Fruit fly (Drosophila melanogaster) whole organism, adult: ENCODE measurements around the gene eIF3l.

Experiments used
- CG11617 ChIP-seq: fragments of 200-800 bp; sonication (Bioruptor generic); optimal IDR thresholded peaks from 2 replicates; lab custom pipeline; 2017; ENCODE audit warnings: mild to moderate bottlenecking, missing biosample characterization, missing genetic modification reagents, missing genetic modification characterization
- CG12768 ChIP-seq: fragments of 200-800 bp; sonication (Bioruptor generic); optimal IDR thresholded peaks from 2 replicates; lab custom pipeline; 2017; ENCODE audit warnings: missing biosample characterization, missing genetic modification characterization, mild to moderate bottlenecking, moderate library complexity, missing genetic modification reagents
- CG14711 ChIP-seq: fragments of 200-800 bp; sonication (Bioruptor generic); optimal IDR thresholded peaks from 2 replicates; lab custom pipeline; 2018; ENCODE audit warnings: missing biosample characterization, mild to moderate bottlenecking, missing genetic modification characterization, moderate library complexity
- CG1620 ChIP-seq: fragments of 200-800 bp; sonication (Bioruptor generic); optimal IDR thresholded peaks from 2 replicates; lab custom pipeline; 2016; ENCODE audit warnings: missing biosample characterization, missing genetic modification characterization
- CG33017 ChIP-seq: fragments of 200-800 bp; sonication (Bioruptor generic); optimal IDR thresholded peaks from 2 replicates; lab custom pipeline; 2018; ENCODE audit warnings: missing biosample characterization, mild to moderate bottlenecking, missing genetic modification characterization, moderate library complexity
- bab1 ChIP-seq: fragments of 200-800 bp; sonication (Bioruptor generic); optimal IDR thresholded peaks from 3 replicates; lab custom pipeline; 2019; ENCODE audit warnings: missing biosample characterization, mild to moderate bottlenecking, missing genetic modification characterization, moderate library complexity
- cic ChIP-seq: fragments of 200-800 bp; sonication (Bioruptor generic); optimal IDR thresholded peaks from 2 replicates; lab custom pipeline; 2017; ENCODE audit warnings: missing biosample characterization, mild to moderate bottlenecking, missing genetic modification characterization, moderate library complexity
- kay ChIP-seq: fragments of 200-800 bp; sonication (Bioruptor generic); peaks from one replicate; lab custom pipeline; 2016; ENCODE audit warnings: missing biosample characterization, missing genetic modification characterization, borderline replicate concordance
- pad ChIP-seq: fragments of 200-800 bp; sonication (Bioruptor generic); optimal IDR thresholded peaks from 3 replicates; lab custom pipeline; 2017; ENCODE audit warnings: missing biosample characterization, missing genetic modification characterization, mild to moderate bottlenecking, moderate library complexity, missing genetic modification reagents
- tj ChIP-seq: fragments of 200-800 bp; sonication (Bioruptor generic); optimal IDR thresholded peaks from 3 replicates; lab custom pipeline; 2017; ENCODE audit warnings: missing biosample characterization, mild to moderate bottlenecking, missing genetic modification characterization, moderate library complexity

DNA sequence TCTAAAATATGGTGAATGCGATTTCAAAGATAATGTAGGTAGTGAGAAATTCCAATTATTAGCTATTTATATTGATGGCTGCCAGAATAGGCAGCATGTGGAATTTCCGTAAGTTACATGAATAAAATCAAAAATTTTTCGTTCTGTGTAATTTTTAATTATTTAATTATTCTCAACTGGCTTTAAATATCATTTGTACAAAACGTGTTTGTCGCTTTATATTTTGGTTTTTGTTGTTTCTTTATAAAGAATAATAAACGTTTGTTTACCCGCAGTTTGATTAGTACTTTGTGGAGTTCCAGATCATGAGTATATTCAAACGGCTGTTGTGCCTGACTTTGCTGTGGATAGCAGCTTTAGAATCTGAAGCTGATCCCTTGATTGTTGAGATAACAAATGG lies 44.5 kb upstream of the eIF3l start, which contains the start of gene Est-P:
- TF ChIP-seq tj (GFP tag; lab: Kevin White, UChicago) (no peak), CG33017 (tag; lab: Kevin White, UChicago) (no peak), CG12768 (GFP tag; lab: Kevin White, UChicago) (no peak), cic (GFP tag; lab: Kevin White, UChicago) (no peak), bab1 (GFP tag; lab: Kevin White, UChicago) (no peak), pad (GFP tag; lab: Kevin White, UChicago) (no peak), CG14711 (tag; lab: Kevin White, UChicago) (no peak), CG11617 (GFP tag; lab: Kevin White, UChicago) (no peak), CG1620 (no peak), kay (no peak)
